Fruit fly (Drosophila melanogaster) whole organism, embryonic: ENCODE measurements around the gene CG42591.
A peak's percentile ranks its signal among the peaks of the same experiment; 100 is the strongest.

Experiments used
- Adf1 ChIP-seq: fragments of 200-800 bp; sonication (Bioruptor generic); IDR thresholded peaks from 2 replicates; pipeline ENCODE4 v1.3.6; 2022; ENCODE audit warnings: missing biosample characterization, missing genetic modification characterization
- B-H1 ChIP-seq: fragments of 200-800 bp; sonication (Bioruptor generic); IDR thresholded peaks from 3 replicates; pipeline ENCODE4 v1.3.6; 2022; ENCODE audit warnings: missing biosample characterization, missing genetic modification characterization
- BtbVII ChIP-seq: fragments of 200-800 bp; sonication (Bioruptor generic); optimal IDR thresholded peaks from 3 replicates; lab custom pipeline; 2017; ENCODE audit warnings: missing biosample characterization, mild to moderate bottlenecking, missing genetic modification characterization
- CG10267 ChIP-seq: fragments of 200-800 bp; sonication (Bioruptor generic); optimal IDR thresholded peaks from 2 replicates; lab custom pipeline; 2018; ENCODE audit warnings: missing biosample characterization, mild to moderate bottlenecking, missing genetic modification characterization, moderate library complexity
- CG10366 ChIP-seq: fragments of 200-800 bp; sonication (Bioruptor generic); IDR thresholded peaks from 2 replicates; pipeline ENCODE4 v1.3.6; 2022; ENCODE audit warnings: missing biosample characterization, missing genetic modification characterization
- CG11085 ChIP-seq: fragments of 200-800 bp; sonication (Bioruptor generic); IDR thresholded peaks from 2 replicates; pipeline ENCODE4 v1.3.6; 2022; ENCODE audit warnings: missing biosample characterization, missing genetic modification characterization
- CG12219 ChIP-seq: fragments of 200-800 bp; sonication (Bioruptor generic); optimal IDR thresholded peaks from 3 replicates; lab custom pipeline; 2018; ENCODE audit warnings: missing biosample characterization, mild to moderate bottlenecking, missing genetic modification characterization
- CG13296 ChIP-seq: fragments of 200-800 bp; sonication (Bioruptor generic); optimal IDR thresholded peaks from 3 replicates; lab custom pipeline; 2018; ENCODE audit warnings: missing biosample characterization, mild to moderate bottlenecking, missing genetic modification characterization
- CG15073 ChIP-seq: fragments of 200-800 bp; sonication (Bioruptor generic); optimal IDR thresholded peaks from 2 replicates; lab custom pipeline; 2016; ENCODE audit warnings: missing biosample characterization, missing genetic modification characterization
- CG18476 ChIP-seq: fragments of 200-800 bp; sonication (Bioruptor generic); optimal IDR thresholded peaks from 2 replicates; lab custom pipeline; 2016; ENCODE audit warnings: missing biosample characterization, mild to moderate bottlenecking, missing genetic modification characterization
- CG18764 ChIP-seq: fragments of 200-800 bp; sonication (Bioruptor generic); optimal IDR thresholded peaks from 3 replicates; lab custom pipeline; 2016; ENCODE audit warnings: missing biosample characterization, missing genetic modification characterization
- CG2202 ChIP-seq: fragments of 200-800 bp; sonication (Bioruptor generic); optimal IDR thresholded peaks from 2 replicates; lab custom pipeline; 2018; ENCODE audit warnings: missing biosample characterization, mild to moderate bottlenecking, missing genetic modification characterization
- CG2678 ChIP-seq: fragments of 200-800 bp; sonication (Bioruptor generic); optimal IDR thresholded peaks from 3 replicates; lab custom pipeline; 2019; ENCODE audit warnings: missing biosample characterization, mild to moderate bottlenecking, missing genetic modification characterization, moderate library complexity
- CG30020 ChIP-seq: fragments of 200-800 bp; optimal IDR thresholded peaks from 2 replicates; lab custom pipeline; 2019; ENCODE audit warnings: missing biosample characterization, mild to moderate bottlenecking, missing genetic modification characterization, moderate library complexity
- CG34422 ChIP-seq: fragments of 200-800 bp; sonication (Bioruptor generic); IDR thresholded peaks from 3 replicates; pipeline ENCODE4 v1.3.6; 2022; ENCODE audit warnings: missing biosample characterization, missing genetic modification characterization
- CG3726 ChIP-seq: fragments of 200-800 bp; sonication (Bioruptor generic); IDR thresholded peaks from 3 replicates; pipeline ENCODE4, ENCODE4 v1.3.6; 2022; ENCODE audit warnings: missing biosample characterization, missing genetic modification characterization
- CG4707 ChIP-seq: fragments of 200-800 bp; sonication (Bioruptor generic); optimal IDR thresholded peaks from 2 replicates; lab custom pipeline; 2018; ENCODE audit warnings: missing biosample characterization, mild to moderate bottlenecking, missing genetic modification characterization, moderate library complexity
- CG5180 ChIP-seq: fragments of 200-800 bp; sonication (Bioruptor generic); optimal IDR thresholded peaks from 3 replicates; lab custom pipeline; 2017; ENCODE audit warnings: missing biosample characterization, missing genetic modification characterization, mild to moderate bottlenecking, moderate library complexity, missing genetic modification reagents
- CG6689 ChIP-seq: fragments of 200-800 bp; sonication (Bioruptor generic); IDR thresholded peaks from 2 replicates; pipeline ENCODE4 v1.3.6; 2022; ENCODE audit warnings: missing biosample characterization, missing genetic modification characterization
- CG7786 ChIP-seq: fragments of 200-800 bp; sonication (Bioruptor generic); optimal IDR thresholded peaks from 2 replicates; lab custom pipeline; 2016; ENCODE audit warnings: missing biosample characterization, missing genetic modification characterization
- CG8388 ChIP-seq: fragments of 200-800 bp; sonication (Bioruptor generic); optimal IDR thresholded peaks from 2 replicates; lab custom pipeline; 2019; ENCODE audit warnings: missing biosample characterization, mild to moderate bottlenecking, missing genetic modification characterization, moderate library complexity
- CG9876 ChIP-seq: fragments of 200-800 bp; sonication (Bioruptor generic); optimal IDR thresholded peaks from 2 replicates; lab custom pipeline; 2016; ENCODE audit warnings: missing biosample characterization, missing genetic modification characterization
- D ChIP-seq, 2 experiments: fragments of 200-800 bp in 1 of 2; fragments of >200 bp in 1 of 2; sonication (Bioruptor generic) in 1 of 2; optimal IDR thresholded peaks; 2 replicates in 1 of 2; 3 replicates in 1 of 2; lab custom pipeline; 2017; ENCODE audit warnings: mild to moderate bottlenecking in 1 of 2, missing biosample characterization in 1 of 2, missing genetic modification characterization in 1 of 2, missing genetic modification reagents in 1 of 2
- Dip2 ChIP-seq: fragments of 200-800 bp; sonication (Bioruptor generic); IDR thresholded peaks from 2 replicates; pipeline ENCODE4 v1.3.6; 2022; ENCODE audit warnings: missing biosample characterization, missing genetic modification characterization
- Doc2 ChIP-seq: fragments of 200-800 bp; sonication (Bioruptor generic); IDR thresholded peaks from 2 replicates; pipeline ENCODE4 v1.3.6; 2022; ENCODE audit warnings: missing biosample characterization, missing genetic modification characterization
- Lpt ChIP-seq: fragments of >200 bp; optimal IDR thresholded peaks from 2 replicates; lab custom pipeline; 2018; ENCODE audit warnings: missing biosample characterization, missing genetic modification characterization
- MESR4 ChIP-seq: fragments of 200-800 bp; sonication (Bioruptor generic); optimal IDR thresholded peaks from 2 replicates; lab custom pipeline; 2018; ENCODE audit warnings: missing biosample characterization, mild to moderate bottlenecking, missing genetic modification characterization, moderate library complexity
- Neu2 ChIP-seq: fragments of 200-800 bp; sonication (Bioruptor generic); optimal IDR thresholded peaks from 3 replicates; lab custom pipeline; 2016; ENCODE audit warnings: missing biosample characterization, missing genetic modification characterization, borderline replicate concordance
- Nf-YC ChIP-seq: fragments of 200-800 bp; optimal IDR thresholded peaks from 3 replicates; lab custom pipeline; 2019; ENCODE audit warnings: missing biosample characterization, mild to moderate bottlenecking, missing genetic modification characterization, moderate library complexity
- Oaz ChIP-seq: fragments of 200-800 bp; sonication (Bioruptor generic); IDR thresholded peaks from 2 replicates; pipeline ENCODE4 v1.3.6; 2022; ENCODE audit warnings: missing biosample characterization, missing genetic modification characterization
- Sry-δ ChIP-seq: fragments of 200-800 bp; sonication (Bioruptor generic); optimal IDR thresholded peaks from 2 replicates; lab custom pipeline; 2016; ENCODE audit warnings: missing biosample characterization, missing genetic modification characterization
- Trl ChIP-seq, 3 experiments: fragments of >200 bp in 2 of 3; fragments of 200-800 bp in 1 of 3; sonication (Bioruptor generic) in 1 of 3; optimal IDR thresholded peaks; 2 replicates in 1 of 3; 3 replicates in 2 of 3; lab custom pipeline; 2016 to 2017; ENCODE audit warnings: missing biosample characterization in 1 of 3, missing genetic modification characterization in 1 of 3
- Xbp1 ChIP-seq: fragments of 200-800 bp; sonication (Bioruptor generic); optimal IDR thresholded peaks from 3 replicates; lab custom pipeline; 2016; ENCODE audit warnings: missing biosample characterization, mild to moderate bottlenecking, missing genetic modification characterization
- caup ChIP-seq: fragments of 200-800 bp; sonication (Bioruptor generic); optimal IDR thresholded peaks from 3 replicates; lab custom pipeline; 2017; ENCODE audit warnings: missing biosample characterization, mild to moderate bottlenecking, missing genetic modification characterization, moderate library complexity; ENCODE audit not compliant: severe bottlenecking
- croc ChIP-seq: fragments of 200-800 bp; sonication (Bioruptor generic); conservative IDR thresholded peaks from 3 replicates; pipeline ENCODE4 v1.3.6; 2022; ENCODE audit warnings: missing biosample characterization, missing genetic modification characterization
- dan ChIP-seq: fragments of 200-800 bp; sonication (Bioruptor generic); IDR thresholded peaks from 2 replicates; pipeline ENCODE4 v1.3.6; 2022; ENCODE audit warnings: missing biosample characterization, missing genetic modification characterization
- disco-r ChIP-seq: fragments of 200-800 bp; sonication (Bioruptor generic); optimal IDR thresholded peaks from 2 replicates; lab custom pipeline; 2016; ENCODE audit warnings: missing biosample characterization, missing genetic modification characterization
- eve ChIP-seq, 2 experiments: fragments of >200 bp; optimal IDR thresholded peaks; 2 replicates each; lab custom pipeline; 2017; ENCODE audit warnings: missing biosample characterization in 2 of 2, missing genetic modification characterization in 2 of 2
- grau ChIP-seq: fragments of 200-800 bp; optimal IDR thresholded peaks from 3 replicates; lab custom pipeline; 2019; ENCODE audit warnings: missing biosample characterization, mild to moderate bottlenecking, missing genetic modification characterization, moderate library complexity
- kah ChIP-seq: fragments of 200-800 bp; sonication (Bioruptor generic); optimal IDR thresholded peaks from 2 replicates; lab custom pipeline; 2018; ENCODE audit warnings: missing biosample characterization, mild to moderate bottlenecking, missing genetic modification characterization
- knrl ChIP-seq: fragments of 200-800 bp; sonication (Bioruptor generic); IDR thresholded peaks from 3 replicates; pipeline ENCODE4 v1.3.6; 2022; ENCODE audit warnings: missing biosample characterization, missing genetic modification characterization; ENCODE audit not compliant: partially characterized antibody
- nau ChIP-seq: fragments of 200-800 bp; sonication (Bioruptor generic); optimal IDR thresholded peaks from 3 replicates; lab custom pipeline; 2017; ENCODE audit warnings: missing biosample characterization, mild to moderate bottlenecking, missing genetic modification characterization, missing genetic modification reagents
- nerfin-2 ChIP-seq: fragments of 200-800 bp; sonication (Bioruptor generic); IDR thresholded peaks from 2 replicates; pipeline ENCODE4 v1.3.6; 2022; ENCODE audit warnings: missing biosample characterization, missing genetic modification characterization; ENCODE audit not compliant: partially characterized antibody
- sna ChIP-seq: fragments of 200-800 bp; sonication (Bioruptor generic); IDR thresholded peaks from 2 replicates; pipeline ENCODE4 v1.3.6; 2022; ENCODE audit warnings: missing biosample characterization, missing genetic modification characterization; ENCODE audit not compliant: partially characterized antibody
- tio ChIP-seq: fragments of 200-800 bp; sonication (Bioruptor generic); optimal IDR thresholded peaks from 2 replicates; lab custom pipeline; 2017; ENCODE audit warnings: missing biosample characterization, missing genetic modification characterization, inconsistent platforms
- ttk ChIP-seq: fragments of 200-800 bp; sonication (Bioruptor generic); IDR thresholded peaks from 2 replicates; pipeline ENCODE4 v2.1.2; 2022; ENCODE audit warnings: missing biosample characterization, missing genetic modification characterization
- zfh2 ChIP-seq: fragments of 200-800 bp; sonication (Bioruptor generic); optimal IDR thresholded peaks from 2 replicates; lab custom pipeline; 2016; ENCODE audit warnings: missing biosample characterization, missing genetic modification characterization

Gene CG42591

dm6 chr3L:8063214-8064156 is 6.3 kb downstream of the CG42591 start, which contains the start of gene Sarm (continued):
- TF ChIP-seq BtbVII (GFP tag; lab: Kevin White, UChicago) (peak; percentile 76), tio (GFP tag; lab: Kevin White, UChicago) (peak; percentile 36), Xbp1 (GFP tag; lab: Kevin White, UChicago) (peak; percentile 47), CG11085 (no peak), knrl (GFP tag; lab: Robert Waterston, UW) (no peak), CG12219 (no peak), CG2202 (tag; lab: Kevin White, UChicago) (no peak), CG6689 (GFP tag; lab: Robert Waterston, UW) (0 out of 2 replicates have a peak, but pooled peaks have one; percentile 21), nau (GFP tag; lab: Kevin White, UChicago) (peak; percentile 50), B-H1 (no peak; the same call in 2 of the 3 replicates), sna (GFP tag; lab: Robert Waterston, UW) (no peak), CG30020 (tag; lab: Kevin White, UChicago) (no peak), zfh2 (GFP tag; lab: Kevin White, UChicago) (peak; percentile 17), Sry-δ (GFP tag; lab: Kevin White, UChicago) (no peak), Dip2 (no peak), dan (no peak), ttk (no peak), CG8388 (GFP tag; lab: Kevin White, UChicago) (peak; percentile 9), disco-r (GFP tag; lab: Kevin White, UChicago) (no peak), Trl (optimal IDR thresholded peaks at IDR 0.05; lab: Kevin White, UChicago) (peak; percentile 35 to 65), Trl (GFP tag; optimal IDR thresholded peaks at IDR 0.05; lab: Kevin White, UChicago) (no peak), CG2678 (peak; percentile 63), caup (GFP tag; lab: Kevin White, UChicago) (no peak), kah (GFP tag; lab: Kevin White, UChicago) (no peak), CG5180 (GFP tag; lab: Kevin White, UChicago) (peak; percentile 33), CG3726 (GFP tag; lab: Robert Waterston, UW) (no peak), CG7786 (GFP tag; lab: Kevin White, UChicago) (no peak), Lpt (GFP tag; lab: Kevin White, UChicago) (no peak), croc (GFP tag; lab: Robert Waterston, UW) (no peak), Oaz (GFP tag; lab: Robert Waterston, UW) (no peak), Doc2 (no peak), CG13296 (GFP tag; lab: Kevin White, UChicago) (peak; percentile 57), CG4707 (GFP tag; lab: Kevin White, UChicago) (no peak), eve (GFP tag; optimal IDR thresholded peaks at IDR 0.05; lab: Kevin White, UChicago) (peak in 1 of 2 experiments; percentile 73), Nf-YC (tag; lab: Kevin White, UChicago) (peak; percentile 60), MESR4 (GFP tag; lab: Kevin White, UChicago) (no peak), CG18764 (GFP tag; lab: Kevin White, UChicago) (no peak), CG34422 (no peak; the same call in 2 of the 3 replicates), CG15073 (GFP tag; lab: Kevin White, UChicago) (no peak), D (optimal IDR thresholded peaks at IDR 0.05; lab: Kevin White, UChicago) (no peak), D (GFP tag; optimal IDR thresholded peaks at IDR 0.05; lab: Kevin White, UChicago) (peak; percentile 35), nerfin-2 (no peak), CG9876 (no peak), CG10366 (GFP tag; lab: Robert Waterston, UW) (no peak), Neu2 (GFP tag; lab: Kevin White, UChicago) (no peak), CG10267 (tag; lab: Kevin White, UChicago) (no peak), CG18476 (GFP tag; lab: Kevin White, UChicago) (peak; percentile 12), Adf1 (GFP tag; lab: Robert Waterston, UW) (peak; percentile 41; the same call in 1 of the 2 replicates), grau (peak; percentile 58)
